Fruit fly (Drosophila melanogaster): ENCODE measurements around the gene Cand1.

- TF ChIP-seq Dfd (GFP tag; optimal IDR thresholded peaks at IDR 0.05) (no peak), usp (GFP tag; optimal IDR thresholded peaks at IDR 0.05) (no peak), dsf (GFP tag; optimal IDR thresholded peaks at IDR 0.05; ENCODE audit: borderline replicate concordance) (no peak), ey (GFP tag; optimal IDR thresholded peaks at IDR 0.05) (no peak), pan (optimal IDR thresholded peaks at IDR 0.05) (no peak), GATAd (GFP tag; optimal IDR thresholded peaks at IDR 0.05) (no peak), CG9705 (GFP tag; optimal IDR thresholded peaks at IDR 0.05) (no peak), psq (GFP tag; optimal IDR thresholded peaks at IDR 0.05) (no peak), fru (GFP tag; optimal IDR thresholded peaks at IDR 0.05) (no peak), sv (GFP tag; optimal IDR thresholded peaks at IDR 0.05) (no peak), dmrt93B (GFP tag; optimal IDR thresholded peaks at IDR 0.05) (no peak), woc (GFP tag; optimal IDR thresholded peaks at IDR 0.05) (peak; percentile 22), Hnf4 (GFP tag; optimal IDR thresholded peaks at IDR 0.05) (no peak)
Measured at dm6 chr2L:10362408-10363067, at the start of gene Cand1, which contains the start of gene pim.

Data from whole organism, wandering third instar larva.